Fruit fly (Drosophila melanogaster): Measurements from ENCODE around the gene Saf6.

- TF ChIP-seq usp (GFP tag; optimal IDR thresholded peaks at IDR 0.05), result no peak
- TF ChIP-seq pan (optimal IDR thresholded peaks at IDR 0.05), result no peak
- no peak for TF ChIP-seq EcR (GFP tag; optimal IDR thresholded peaks at IDR 0.05)
- no peak for TF ChIP-seq psq (optimal IDR thresholded peaks at IDR 0.05)
- no peak for TF ChIP-seq Dll (optimal IDR thresholded peaks at IDR 0.05)
These were observed 41.1 kb upstream of the Saf6 start for dm6 chr2L:856690-857488.

Data from whole organism.